Fruit fly (Drosophila melanogaster) whole organism, prepupa: ENCODE results near the gene Paris.

ENCODE experiments used
- CG11762 ChIP-seq: fragments of 200-800 bp; sonication (Bioruptor generic); optimal IDR thresholded peaks from 3 replicates; lab custom pipeline; 2016; ENCODE audit warnings: missing biosample characterization, missing genetic modification characterization; ENCODE audit not compliant: insufficient read depth
- CG11902 ChIP-seq: fragments of 200-800 bp; sonication (Bioruptor generic); optimal IDR thresholded peaks from 3 replicates; lab custom pipeline; 2016; ENCODE audit warnings: missing biosample characterization, missing genetic modification characterization
- CG1621 ChIP-seq: fragments of 200-800 bp; sonication (Bioruptor generic); optimal IDR thresholded peaks from 3 replicates; lab custom pipeline; 2018; ENCODE audit warnings: missing biosample characterization, mild to moderate bottlenecking, missing genetic modification characterization
- CG16779 ChIP-seq: fragments of 200-800 bp; sonication (Bioruptor generic); optimal IDR thresholded peaks from 3 replicates; lab custom pipeline; 2017; ENCODE audit warnings: missing biosample characterization, mild to moderate bottlenecking, missing genetic modification characterization
- CG34406 ChIP-seq: fragments of 200-800 bp; sonication (Bioruptor generic); optimal IDR thresholded peaks from 3 replicates; lab custom pipeline; 2016; ENCODE audit warnings: missing biosample characterization, missing genetic modification characterization
- CG3919 ChIP-seq: fragments of 200-800 bp; sonication (Bioruptor generic); optimal IDR thresholded peaks from 3 replicates; lab custom pipeline; 2016; ENCODE audit warnings: missing biosample characterization, missing genetic modification characterization
- CG6163 ChIP-seq: fragments of 200-800 bp; sonication (Bioruptor generic); IDR thresholded peaks from 3 replicates; pipeline ENCODE4 v1.3.6; 2022; ENCODE audit warnings: missing biosample characterization, missing genetic modification characterization
- CG6792 ChIP-seq: fragments of 200-800 bp; sonication (Bioruptor generic); optimal IDR thresholded peaks from 3 replicates; lab custom pipeline; 2016; ENCODE audit warnings: missing biosample characterization, missing genetic modification characterization
- Eip75B ChIP-seq: fragments of 200-800 bp; sonication (Bioruptor generic); optimal IDR thresholded peaks from 3 replicates; lab custom pipeline; 2016; ENCODE audit warnings: missing biosample characterization, missing genetic modification characterization
- Eip78C ChIP-seq: fragments of 200-800 bp; sonication (Bioruptor generic); peaks from one replicate; lab custom pipeline; 2016; ENCODE audit warnings: missing biosample characterization, missing genetic modification characterization
- Eip93F ChIP-seq: fragments of 200-800 bp; sonication (Bioruptor generic); optimal IDR thresholded peaks from 2 replicates; lab custom pipeline; 2016; ENCODE audit warnings: missing biosample characterization, mild to moderate bottlenecking, missing genetic modification characterization
- Ets96B ChIP-seq: fragments of 200-800 bp; optimal IDR thresholded peaks from 2 replicates; lab custom pipeline; 2019; ENCODE audit warnings: missing biosample characterization, mild to moderate bottlenecking, missing genetic modification characterization, moderate library complexity
- Met ChIP-seq: fragments of 200-800 bp; sonication (Bioruptor generic); optimal IDR thresholded peaks from 3 replicates; lab custom pipeline; 2016; ENCODE audit warnings: missing biosample characterization, missing genetic modification characterization
- Sox102F ChIP-seq: fragments of 200-800 bp; sonication (Bioruptor generic); optimal IDR thresholded peaks from 2 replicates; lab custom pipeline; 2016; ENCODE audit warnings: missing biosample characterization, mild to moderate bottlenecking, missing genetic modification characterization
- achi ChIP-seq: fragments of 200-800 bp; sonication (Bioruptor generic); optimal IDR thresholded peaks from 3 replicates; lab custom pipeline; 2016; ENCODE audit warnings: missing biosample characterization, missing genetic modification characterization
- cyc ChIP-seq: fragments of 200-800 bp; sonication (Bioruptor generic); optimal IDR thresholded peaks from 3 replicates; lab custom pipeline; 2016; ENCODE audit warnings: missing biosample characterization, missing genetic modification characterization
- dsx ChIP-seq: fragments of 200-800 bp; optimal IDR thresholded peaks from 3 replicates; lab custom pipeline; 2019; ENCODE audit warnings: missing biosample characterization, mild to moderate bottlenecking, missing genetic modification characterization, moderate library complexity; ENCODE audit not compliant: poor library complexity, severe bottlenecking
- eg ChIP-seq: fragments of 200-800 bp; sonication (Bioruptor generic); IDR thresholded peaks from 3 replicates; pipeline ENCODE4 v1.3.6; 2022; ENCODE audit warnings: missing biosample characterization, missing genetic modification characterization
- esn ChIP-seq: fragments of 200-800 bp; sonication (Bioruptor generic); optimal IDR thresholded peaks from 2 replicates; lab custom pipeline; 2016; ENCODE audit warnings: missing biosample characterization, mild to moderate bottlenecking, missing genetic modification characterization, moderate library complexity
- fd85E ChIP-seq: fragments of 200-800 bp; sonication (Bioruptor generic); optimal IDR thresholded peaks from 3 replicates; lab custom pipeline; 2016; ENCODE audit warnings: missing biosample characterization, missing genetic modification characterization
- fkh ChIP-seq: fragments of 200-800 bp; sonication (Bioruptor generic); optimal IDR thresholded peaks from 3 replicates; lab custom pipeline; 2017; ENCODE audit warnings: missing biosample characterization, mild to moderate bottlenecking, missing genetic modification characterization, moderate library complexity
- pdm3 ChIP-seq: fragments of 200-800 bp; sonication (Bioruptor generic); optimal IDR thresholded peaks from 3 replicates; lab custom pipeline; 2016; ENCODE audit warnings: missing biosample characterization, missing genetic modification characterization
- spab ChIP-seq: fragments of 200-800 bp; sonication (Bioruptor generic); optimal IDR thresholded peaks from 2 replicates; lab custom pipeline; 2017; ENCODE audit warnings: missing biosample characterization, mild to moderate bottlenecking, missing genetic modification characterization, missing genetic modification reagents
- ss ChIP-seq, 2 experiments: fragments of 200-800 bp; sonication (Bioruptor generic); optimal IDR thresholded peaks; 2 replicates in 1 of 2; 3 replicates in 1 of 2; lab custom pipeline; 2017 to 2018; ENCODE audit warnings: mild to moderate bottlenecking in 2 of 2, missing biosample characterization in 2 of 2, missing genetic modification characterization in 2 of 2, moderate library complexity in 1 of 2
- vri ChIP-seq: fragments of 200-800 bp; sonication (Bioruptor generic); optimal IDR thresholded peaks from 3 replicates; lab custom pipeline; 2016; ENCODE audit warnings: missing biosample characterization, mild to moderate bottlenecking, missing genetic modification characterization

Gene Paris

dm6 chr2L:4459543-4459942, 3.9 kb upstream of the Paris start, which contains the start of the genes mRpL27 and CG15435 (continued):
- TF ChIP-seq fd85E (GFP tag; lab: Kevin White, UChicago) = no peak
- TF ChIP-seq CG11902 (GFP tag; lab: Kevin White, UChicago) = no peak
- TF ChIP-seq CG16779 (tag; lab: Kevin White, UChicago) = no peak
- peak; percentile 86 for TF ChIP-seq fkh (GFP tag; lab: Kevin White, UChicago)
- no peak for TF ChIP-seq vri (GFP tag; lab: Kevin White, UChicago)
- no peak for TF ChIP-seq cyc (GFP tag; lab: Kevin White, UChicago)
- peak; percentile 4 for TF ChIP-seq Ets96B (tag; lab: Kevin White, UChicago)

DNA sequence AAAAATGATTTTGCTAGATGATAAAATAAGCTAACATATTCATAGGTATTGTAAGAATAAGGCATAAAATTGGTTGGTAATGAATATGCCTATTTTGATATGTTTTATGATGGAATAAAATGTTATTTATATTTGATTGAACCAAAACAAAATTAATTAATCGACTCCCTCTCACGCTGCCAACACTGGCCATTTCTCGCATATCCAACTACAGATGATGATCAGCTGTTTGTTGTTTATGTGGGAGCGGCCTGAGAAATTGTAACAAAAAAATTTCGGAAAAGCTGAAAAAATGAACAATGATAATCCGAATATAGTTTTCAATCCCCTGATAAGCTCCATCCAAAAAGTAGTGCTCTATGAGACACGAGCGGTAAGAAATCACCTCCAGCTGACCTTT, 1.5 kb downstream of the Paris start, which contains the start of gene FIG4:
FIG4 (plus strand) TSS at position 229 of the 400 bp plus-strand sequence.
- TF ChIP-seq Sox102F (GFP tag; lab: Kevin White, UChicago) (peak; percentile 36), CG6792 (GFP tag; lab: Kevin White, UChicago) (no peak), CG11902 (GFP tag; lab: Kevin White, UChicago) (no peak), Eip93F (GFP tag; lab: Kevin White, UChicago) (no peak), esn (GFP tag; lab: Kevin White, UChicago) (peak; percentile 16)
- TF ChIP-seq, all 60 proteins: peak for 2

- TF ChIP-seq fkh (GFP tag; lab: Kevin White, UChicago) (peak; percentile 46), ss (GFP tag; optimal IDR thresholded peaks at IDR 0.05; lab: Kevin White, UChicago) (no peak)
Observed at dm6 chr2L:4475422-4475821, 12.0 kb downstream of the Paris start.

dm6 chr2L:4476672-4477273, 13.4 kb downstream of the Paris start, which contains the start of gene ine:
TSS of gene ine (minus strand) at chr2L:4477022.
- TF ChIP-seq Eip75B (GFP tag; lab: Kevin White, UChicago) (no peak), Met (GFP tag; lab: Kevin White, UChicago) (no peak), eg (GFP tag; lab: Robert Waterston, UW) (peak; percentile 50; the same call in 1 of the 3 replicates), Sox102F (GFP tag; lab: Kevin White, UChicago) (no peak), CG1621 (peak; percentile 42), CG16779 (tag; lab: Kevin White, UChicago) (peak; percentile 25), Eip78C (GFP tag; lab: Kevin White, UChicago) (peak; percentile 55), CG6163 (GFP tag; lab: Robert Waterston, UW) (peak; percentile 55; the same call in 1 of the 3 replicates)

DNA sequence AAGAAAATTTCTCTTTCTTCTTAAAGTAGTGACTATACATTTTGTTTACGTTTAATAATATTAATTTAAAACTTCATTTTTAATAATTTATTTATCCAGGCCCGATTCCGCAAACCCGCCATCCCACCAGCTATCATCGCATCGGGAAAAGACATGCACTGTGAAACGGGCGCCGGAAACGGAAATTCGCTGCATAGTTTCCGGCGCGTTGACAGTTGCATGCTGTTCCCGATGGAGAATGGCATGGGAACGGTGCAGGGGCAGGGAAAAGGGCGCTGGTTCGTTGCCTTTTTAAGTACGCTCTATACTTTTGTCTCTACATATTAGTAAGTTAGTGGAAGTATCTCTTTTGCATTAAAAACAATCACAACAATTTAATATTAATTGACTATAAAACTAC, 14.6 kb downstream of the Paris start:
- no peak for TF ChIP-seq Met (GFP tag; lab: Kevin White, UChicago)
- TF ChIP-seq CG34406 (GFP tag; lab: Kevin White, UChicago) = no peak
- no peak for TF ChIP-seq spab (GFP tag; lab: Kevin White, UChicago)
- TF ChIP-seq eg (GFP tag; lab: Robert Waterston, UW) = peak; percentile 22; the same call in 1 of the 3 replicates
- no peak for TF ChIP-seq pdm3 (GFP tag; lab: Kevin White, UChicago)
- no peak for TF ChIP-seq CG11762 (GFP tag; lab: Kevin White, UChicago)
- TF ChIP-seq fkh (GFP tag; lab: Kevin White, UChicago) = no peak
- peak; percentile 37 for TF ChIP-seq achi (GFP tag; lab: Kevin White, UChicago)
- peak; percentile 57 for TF ChIP-seq Eip78C (GFP tag; lab: Kevin White, UChicago)
- TF ChIP-seq CG3919 (GFP tag; lab: Kevin White, UChicago) = peak; percentile 26
- TF ChIP-seq dsx (GFP tag; lab: Kevin White, UChicago) = no peak
